Fruit fly (Drosophila melanogaster): Measurements from ENCODE around the gene PTPMT1.

PTPMT1 gene

dm6 chr3R:23722680-23723372 is 35.3 kb upstream of the PTPMT1 start, which contains the start of gene CG10365 (continued):
- TF ChIP-seq stwl (tag; optimal IDR thresholded peaks at IDR 0.05) (no peak), sima (GFP tag; optimal IDR thresholded peaks at IDR 0.05) (no peak), CG2712 (tag; optimal IDR thresholded peaks at IDR 0.05) (peak; percentile 84), corto (GFP tag; optimal IDR thresholded peaks at IDR 0.05) (peak; percentile 33), kni (GFP tag; optimal IDR thresholded peaks at IDR 0.05) (no peak), run (tag; optimal IDR thresholded peaks at IDR 0.05) (peak; percentile 79), vvl (GFP tag; IDR thresholded peaks at IDR 0.05) (peak; percentile 93), CG15479 (GFP tag; optimal IDR thresholded peaks at IDR 0.05) (no peak), Tbp (GFP tag; optimal IDR thresholded peaks at IDR 0.05) (no peak), CG12744 (GFP tag; optimal IDR thresholded peaks at IDR 0.05) (no peak), Dek (tag; optimal IDR thresholded peaks at IDR 0.05) (peak; percentile 90), Adf1 (GFP tag; IDR thresholded peaks at IDR 0.05) (peak; percentile 50), crp (GFP tag; optimal IDR thresholded peaks at IDR 0.05) (peak in 1 of 2 experiments; percentile 46), Kr (GFP tag; optimal IDR thresholded peaks at IDR 0.05) (no peak), CG31365 (tag; optimal IDR thresholded peaks at IDR 0.05) (no peak), Hr3 (GFP tag; optimal IDR thresholded peaks at IDR 0.05) (peak; percentile 84), NfI (GFP tag; optimal IDR thresholded peaks at IDR 0.05) (peak; percentile 52), Dfd (GFP tag; optimal IDR thresholded peaks at IDR 0.05) (no peak), bowl (GFP tag; IDR thresholded peaks at IDR 0.05) (peak; percentile 67; the same call in 1 of the 2 replicates), Drgx (GFP tag; IDR thresholded peaks at IDR 0.05) (peak; percentile 85), CG10147 (GFP tag; optimal IDR thresholded peaks at IDR 0.05) (peak; percentile 94), gem (tag; optimal IDR thresholded peaks at IDR 0.05) (peak; percentile 96), ab (GFP tag; optimal IDR thresholded peaks at IDR 0.05) (no peak), prd (optimal IDR thresholded peaks at IDR 0.05) (no peak), prd (GFP tag; IDR thresholded peaks at IDR 0.05) (peak; percentile 77), zen2 (GFP tag; IDR thresholded peaks at IDR 0.05; ENCODE audit: partially characterized antibody) (no peak), sd (tag; optimal IDR thresholded peaks at IDR 0.05) (peak; percentile 65), sr (GFP tag; IDR thresholded peaks at IDR 0.05) (0 out of 3 replicates have a peak, but pooled peaks have one; percentile 22), CG8765 (GFP tag; IDR thresholded peaks at IDR 0.05) (no peak), CTCF (GFP tag; optimal IDR thresholded peaks at IDR 0.05) (no peak), Bdp1 (GFP tag; optimal IDR thresholded peaks at IDR 0.05) (no peak), jumu (GFP tag; optimal IDR thresholded peaks at IDR 0.05) (no peak), CG1529 (GFP tag; optimal IDR thresholded peaks at IDR 0.05) (peak; percentile 17), lola (GFP tag; optimal IDR thresholded peaks at IDR 0.05) (peak in 1 of 3 experiments; percentile 39), CG10267 (tag; optimal IDR thresholded peaks at IDR 0.05) (peak; percentile 84), CG8089 (GFP tag; optimal IDR thresholded peaks at IDR 0.05) (no peak), CG11398 (GFP tag; optimal IDR thresholded peaks at IDR 0.05) (no peak), jing (GFP tag; optimal IDR thresholded peaks at IDR 0.05) (no peak), Aef1 (GFP tag; IDR thresholded peaks at IDR 0.05) (peak; percentile 78), Elba2 (GFP tag; optimal IDR thresholded peaks at IDR 0.05) (no peak), crol (GFP tag; IDR thresholded peaks at IDR 0.05) (peak; percentile 77), chn (GFP tag; optimal IDR thresholded peaks at IDR 0.05) (no peak), sim (GFP tag; IDR thresholded peaks at IDR 0.05) (peak; percentile 64; the same call in 1 of the 2 replicates), bigmax (GFP tag; optimal IDR thresholded peaks at IDR 0.05) (no peak), hb (GFP tag; IDR thresholded peaks at IDR 0.05; ENCODE audit: partially characterized antibody) (no peak), zen (tag; optimal IDR thresholded peaks at IDR 0.05) (peak; percentile 61), hth (optimal IDR thresholded peaks at IDR 0.05) (no peak), Mes4 (GFP tag; optimal IDR thresholded peaks at IDR 0.05) (no peak), grn (GFP tag; optimal IDR thresholded peaks at IDR 0.05) (no peak), gsb (GFP tag; IDR thresholded peaks at IDR 0.05) (0 out of 2 replicates have a peak, but pooled peaks have one; percentile 33), slbo (GFP tag; IDR thresholded peaks at IDR 0.05) (peak; percentile 94)
